Worm (Caenorhabditis elegans) whole organism, L1 larva: ENCODE results near the gene T22G5.3.

Source experiments
- C04F5.9 ChIP-seq: sonication (generic microtip); optimal IDR thresholded peaks from 2 replicates; lab custom pipeline; 2016; ENCODE audit warnings: missing genetic modification characterization, missing compliant biosample characterization
- C34B4.2 ChIP-seq: sonication (generic microtip); optimal IDR thresholded peaks from 2 replicates; lab custom pipeline; 2017; ENCODE audit warnings: mild to moderate bottlenecking, missing genetic modification characterization, missing compliant biosample characterization
- F16B12.6 ChIP-seq: fragments of 150-350 bp; optimal IDR thresholded peaks from 2 replicates; lab custom pipeline; 2014; ENCODE audit warnings: missing biosample characterization, missing genetic modification characterization
- alr-1 ChIP-seq: fragments of 200-800 bp; sonication (Bioruptor generic); optimal IDR thresholded peaks from 2 replicates; lab custom pipeline; 2018; ENCODE audit warnings: borderline replicate concordance, mild to moderate bottlenecking, missing genetic modification characterization, missing compliant biosample characterization
- ceh-88 ChIP-seq: fragments of 200-800 bp; sonication (Bioruptor generic); IDR thresholded peaks from 2 replicates; pipeline ENCODE4 v1.3.6; 2022; ENCODE audit warnings: missing genetic modification characterization, missing compliant biosample characterization
- ceh-90 ChIP-seq: sonication (generic microtip); optimal IDR thresholded peaks from 2 replicates; lab custom pipeline; 2016; ENCODE audit warnings: missing genetic modification characterization, missing compliant biosample characterization
- dpl-1 ChIP-seq, 3 experiments: fragments of 150-350 bp in 2 of 3; sonication (generic microtip) in 1 of 3; optimal IDR thresholded peaks; 2 replicates each; lab custom pipeline; 2014 to 2017; ENCODE audit warnings: missing biosample characterization in 3 of 3, missing genetic modification characterization in 3 of 3, missing genetic modification reagents in 3 of 3
- efl-1 ChIP-seq, 4 experiments: fragments of 150-350 bp; optimal IDR thresholded peaks in 3 of 4; peaks in 1 of 4; 1 replicate in 1 of 4; 2 replicates in 3 of 4; lab custom pipeline; 2014; ENCODE audit warnings: missing biosample characterization in 2 of 4, missing genetic modification characterization in 2 of 4, missing genetic modification reagents in 2 of 4
- egl-13 ChIP-seq: sonication (generic microtip); optimal IDR thresholded peaks from 2 replicates; lab custom pipeline; 2016; ENCODE audit warnings: missing genotype, missing genetic modification reagents, missing genetic modification characterization, missing compliant biosample characterization
- egl-27 ChIP-seq, 2 experiments: fragments of 150-350 bp in 1 of 2; sonication (generic microtip); optimal IDR thresholded peaks; 3 replicates each; lab custom pipeline; 2017 to 2018; ENCODE audit warnings: missing biosample characterization in 2 of 2, missing genetic modification characterization in 2 of 2, missing genetic modification reagents in 2 of 2
- elt-2 ChIP-seq: sonication (generic microtip); optimal IDR thresholded peaks from 2 replicates; lab custom pipeline; 2016; ENCODE audit warnings: missing genetic modification characterization, mild to moderate bottlenecking, inconsistent platforms, missing compliant biosample characterization, missing genetic modification reagents
- elt-3 ChIP-seq, 6 experiments: fragments of 150-350 bp in 1 of 6; sonication (generic microtip); optimal IDR thresholded peaks; 2 replicates each; lab custom pipeline; 2017 to 2018; ENCODE audit warnings: missing biosample characterization in 6 of 6, missing genetic modification characterization in 6 of 6, inconsistent platforms in 1 of 6
- ets-5 ChIP-seq: fragments of 200-800 bp; sonication (Bioruptor generic); IDR thresholded peaks from 2 replicates; pipeline ENCODE4 v1.3.6; 2022; ENCODE audit warnings: missing genetic modification characterization, missing compliant biosample characterization
- fkh-8 ChIP-seq: sonication (generic microtip); optimal IDR thresholded peaks from 2 replicates; lab custom pipeline; 2016; ENCODE audit warnings: mild to moderate bottlenecking, missing genetic modification characterization, missing compliant biosample characterization
- grh-1 ChIP-seq: fragments of 200-800 bp; sonication (Bioruptor generic); IDR thresholded peaks from 2 replicates; pipeline ENCODE4 v1.3.6; 2022; ENCODE audit warnings: missing genetic modification reagents, missing genetic modification characterization, missing compliant biosample characterization
- hlh-4 ChIP-seq: sonication (generic microtip); optimal IDR thresholded peaks from 2 replicates; lab custom pipeline; 2016; ENCODE audit warnings: mild to moderate bottlenecking, missing genetic modification characterization, missing compliant biosample characterization
- isw-1 ChIP-seq: fragments of 200-800 bp; sonication (Bioruptor generic); IDR thresholded peaks from 2 replicates; pipeline ENCODE4 v1.3.6; 2022; ENCODE audit warnings: missing genetic modification characterization, missing compliant biosample characterization
- jun-1 ChIP-seq: fragments of 150-350 bp; optimal IDR thresholded peaks from 2 replicates; lab custom pipeline; 2014; ENCODE audit warnings: missing biosample characterization, missing genetic modification reagents, missing genetic modification characterization
- lin-13 ChIP-seq: fragments of 150-350 bp; optimal IDR thresholded peaks from 2 replicates; lab custom pipeline; 2014; ENCODE audit warnings: missing biosample characterization, missing genetic modification reagents, missing genetic modification characterization
- lir-3 ChIP-seq: sonication (generic microtip); optimal IDR thresholded peaks from 2 replicates; lab custom pipeline; 2016; ENCODE audit warnings: mild to moderate bottlenecking, missing genetic modification characterization, moderate library complexity, missing compliant biosample characterization; ENCODE audit not compliant: poor library complexity
- lsy-2 ChIP-seq, 2 experiments: fragments of 150-350 bp; optimal IDR thresholded peaks; 2 replicates each; lab custom pipeline; 2014; ENCODE audit warnings: missing biosample characterization in 2 of 2, missing genetic modification characterization in 2 of 2
- mab-9 ChIP-seq: fragments of 200-800 bp; sonication (Bioruptor generic); IDR thresholded peaks from 2 replicates; pipeline ENCODE4 v1.3.6; 2022; ENCODE audit warnings: missing genetic modification reagents, missing genetic modification characterization, missing compliant biosample characterization
- mdl-1 ChIP-seq, 2 experiments: fragments of 150-350 bp; optimal IDR thresholded peaks; 2 replicates each; lab custom pipeline; 2014 to 2017; ENCODE audit warnings: missing biosample characterization in 2 of 2, missing genetic modification characterization in 2 of 2, inconsistent platforms in 1 of 2
- mep-1 ChIP-seq: fragments of 150-350 bp; optimal IDR thresholded peaks from 2 replicates; lab custom pipeline; 2014; ENCODE audit warnings: missing biosample characterization, missing genetic modification characterization
- nhr-12 ChIP-seq: sonication (generic microtip); optimal IDR thresholded peaks from 2 replicates; lab custom pipeline; 2017; ENCODE audit warnings: missing biosample characterization, missing genetic modification characterization
- nhr-19 ChIP-seq: fragments of 200-800 bp; sonication (Bioruptor generic); conservative IDR thresholded peaks from 2 replicates; pipeline ENCODE4 v1.3.6; 2022; ENCODE audit warnings: missing genetic modification characterization, missing compliant biosample characterization
- nhr-237 ChIP-seq: fragments of 150-350 bp; optimal IDR thresholded peaks from 2 replicates; lab custom pipeline; 2014; ENCODE audit warnings: missing biosample characterization, missing genetic modification characterization
- nhr-77 ChIP-seq: fragments of 150-350 bp; optimal IDR thresholded peaks from 2 replicates; lab custom pipeline; 2014; ENCODE audit warnings: missing biosample characterization, missing genetic modification characterization
- pqm-1 ChIP-seq: sonication (generic microtip); optimal IDR thresholded peaks from 3 replicates; lab custom pipeline; 2017; ENCODE audit warnings: missing biosample characterization, missing genetic modification characterization
- skn-1 ChIP-seq: fragments of 150-350 bp; optimal IDR thresholded peaks from 2 replicates; lab custom pipeline; 2014; ENCODE audit warnings: missing biosample characterization, missing genetic modification characterization
- sox-4 ChIP-seq: sonication (generic microtip); optimal IDR thresholded peaks from 2 replicates; lab custom pipeline; 2016; ENCODE audit warnings: missing genetic modification characterization, missing compliant biosample characterization
- unc-30 ChIP-seq: sonication (generic microtip); optimal IDR thresholded peaks from 2 replicates; lab custom pipeline; 2017; ENCODE audit warnings: missing biosample characterization, missing genetic modification characterization
- unc-62 ChIP-seq: fragments of 150-350 bp; optimal IDR thresholded peaks from 2 replicates; lab custom pipeline; 2014; ENCODE audit warnings: missing biosample characterization, missing genetic modification reagents, missing genetic modification characterization
- unc-86 ChIP-seq: sonication (generic microtip); optimal IDR thresholded peaks from 2 replicates; lab custom pipeline; 2016; ENCODE audit warnings: missing genetic modification characterization, missing compliant biosample characterization
- unc-98 ChIP-seq: fragments of 200-800 bp; sonication (Bioruptor generic); IDR thresholded peaks from 2 replicates; pipeline ENCODE4 v1.3.6; 2022; ENCODE audit warnings: missing genetic modification characterization, missing compliant biosample characterization
- vab-15 ChIP-seq: sonication (generic microtip); optimal IDR thresholded peaks from 2 replicates; lab custom pipeline; 2017; ENCODE audit warnings: missing genotype, mild to moderate bottlenecking, missing genetic modification characterization, missing compliant biosample characterization
- zip-4 ChIP-seq: fragments of 200-800 bp; sonication (Bioruptor generic); optimal IDR thresholded peaks from 2 replicates; lab custom pipeline; 2018; ENCODE audit warnings: mild to moderate bottlenecking, missing genetic modification characterization, moderate library complexity, missing compliant biosample characterization

T22G5.3 gene

ce11 chrV:13880607-13881006, at the start of gene T22G5.3:
TSS of gene T22G5.3 (plus strand) at chrV:13880907.
- TF ChIP-seq unc-86 (no peak), mep-1 (tag; lab: Kevin White, UChicago) (no peak), C34B4.2 (tag; lab: Kevin White, UChicago) (no peak), nhr-19 (GFP tag; lab: Robert Waterston, UW) (no peak), fkh-8 (no peak), dpl-1 (GFP tag; optimal IDR thresholded peaks at IDR 0.05; lab: Kevin White, UChicago) (no peak), lir-3 (no peak), egl-13 (tag; lab: Kevin White, UChicago) (no peak), unc-30 (tag; lab: Kevin White, UChicago) (no peak), hlh-4 (tag; lab: Kevin White, UChicago) (no peak), ets-5 (no peak), elt-3 (tag; optimal IDR thresholded peaks at IDR 0.05; lab: Kevin White, UChicago) (no peak), mdl-1 (tag; optimal IDR thresholded peaks at IDR 0.05; lab: Kevin White, UChicago) (no peak), unc-62 (no peak), nhr-77 (tag; lab: Kevin White, UChicago) (no peak), elt-2 (tag; lab: Kevin White, UChicago) (no peak), sox-4 (tag; lab: Kevin White, UChicago) (no peak), ceh-90 (no peak), zip-4 (GFP tag; lab: Kevin White, UChicago) (no peak)

DNA sequence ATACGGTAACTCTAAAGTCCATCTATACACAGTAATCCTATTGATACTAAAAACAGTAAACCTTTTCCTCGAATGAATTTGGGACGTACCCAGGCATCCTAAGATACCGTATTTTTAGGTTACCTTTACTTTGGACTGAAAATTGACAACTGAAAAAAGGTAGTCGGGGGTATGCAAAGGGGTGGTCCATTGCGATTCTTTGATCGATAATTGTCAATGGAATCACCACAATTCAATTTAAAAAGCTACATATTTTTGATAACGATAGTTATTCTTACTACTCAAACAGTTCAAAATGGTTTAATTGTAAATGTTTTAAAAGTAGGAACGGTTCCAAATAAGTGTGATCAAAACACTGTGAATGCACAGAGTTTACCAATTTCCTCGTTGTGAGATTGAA, 46.8 kb upstream of the T22G5.3 start, which contains the start of gene srx-129:
TSS of gene srx-129 (plus strand) at position 301 of the 400 bp plus-strand sequence.
- TF ChIP-seq unc-30 (tag; lab: Kevin White, UChicago) (no peak), isw-1 (no peak), grh-1 (GFP tag; lab: Robert Waterston, UW) (no peak), ets-5 (no peak)

DNA sequence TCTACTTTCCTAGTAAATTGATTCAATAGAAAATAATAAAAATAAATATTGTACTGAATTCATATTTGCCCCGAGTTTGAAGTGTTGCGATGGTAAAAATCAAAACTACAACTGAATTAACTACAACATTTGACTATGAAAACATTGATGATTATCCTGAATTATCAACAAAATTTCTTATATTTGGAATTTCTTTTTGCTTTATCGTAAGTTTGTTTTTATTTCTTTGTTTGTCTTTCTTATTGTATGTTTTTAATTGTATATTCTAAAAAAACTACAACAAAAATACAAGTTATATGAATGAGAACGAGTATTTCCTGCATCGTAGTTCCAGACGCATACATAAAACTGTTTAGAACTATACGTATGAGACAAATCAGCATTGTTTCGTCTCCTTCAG, 43.5 kb upstream of the T22G5.3 start, which contains the start of gene srx-128:
TSS of gene srx-128 (plus strand) at position 301 of the 400 bp plus-strand sequence.
- TF ChIP-seq F16B12.6 (no peak), efl-1 (optimal IDR thresholded peaks at IDR 0.05; lab: Kevin White, UChicago) (no peak), efl-1 (GFP tag; optimal IDR thresholded peaks at IDR 0.05 in 1 of 2; lab: Kevin White, UChicago) (peak in 1 of 2 experiments; percentile 47)
- TF ChIP-seq, all 84 proteins: peak for 1

- TF ChIP-seq egl-27 (tag; optimal IDR thresholded peaks at IDR 0.05; lab: Kevin White, UChicago): no peak
- TF ChIP-seq mab-9 (GFP tag; lab: Robert Waterston, UW): no peak
- TF ChIP-seq ceh-88 (GFP tag; lab: Robert Waterston, UW): no peak
- TF ChIP-seq unc-98 (GFP tag; lab: Robert Waterston, UW): no peak
- no peak for TF ChIP-seq alr-1
- TF ChIP-seq lsy-2 (tag; optimal IDR thresholded peaks at IDR 0.05; lab: Kevin White, UChicago): no peak
- no peak for TF ChIP-seq pqm-1 (tag; lab: Kevin White, UChicago)
- TF ChIP-seq C04F5.9 (tag; lab: Kevin White, UChicago): no peak
- TF ChIP-seq vab-15: no peak
- TF ChIP-seq grh-1 (GFP tag; lab: Robert Waterston, UW): no peak
- no peak for TF ChIP-seq skn-1 (tag; lab: Kevin White, UChicago)
- no peak for TF ChIP-seq egl-13 (tag; lab: Kevin White, UChicago)
- no peak for TF ChIP-seq jun-1
- TF ChIP-seq nhr-12 (tag; lab: Kevin White, UChicago): no peak
- no peak for TF ChIP-seq lin-13
- no peak for TF ChIP-seq nhr-237 (tag; lab: Kevin White, UChicago)
These were observed 41.3 kb upstream of the T22G5.3 start, which contains the start of gene F55B12.10 for ce11 chrV:13839433-13839832. TSS of gene F55B12.10 (plus strand) at chrV:13839733.
